Worm (Caenorhabditis elegans) whole organism, L4 larva: ENCODE data around the gene cct-1.

Source experiments
- F37D6.2 ChIP-seq: sonication (generic microtip); optimal IDR thresholded peaks from 2 replicates; lab custom pipeline; 2016; ENCODE audit warnings: mild to moderate bottlenecking, missing genetic modification characterization, missing compliant biosample characterization
- R02D3.7 ChIP-seq: fragments of 150-350 bp; sonication (generic microtip); optimal IDR thresholded peaks from 3 replicates; lab custom pipeline; 2014; ENCODE audit warnings: missing biosample characterization, missing genetic modification characterization
- T26A8.4 ChIP-seq: fragments of 200-800 bp; sonication (Bioruptor generic); IDR thresholded peaks from 2 replicates; pipeline ENCODE4 v1.3.6; 2022; ENCODE audit warnings: missing genetic modification characterization, missing compliant biosample characterization
- ZK337.2 ChIP-seq: fragments of 200-800 bp; sonication (Bioruptor generic); IDR thresholded peaks from 2 replicates; pipeline ENCODE4 v1.3.6; 2022; ENCODE audit warnings: missing genetic modification reagents, missing genetic modification characterization, missing compliant biosample characterization
- ZK546.5 ChIP-seq, 2 experiments: sonication (generic microtip); optimal IDR thresholded peaks; 2 replicates each; lab custom pipeline; 2017; ENCODE audit warnings: missing biosample characterization in 2 of 2, missing genetic modification characterization in 2 of 2
- aha-1 ChIP-seq: fragments of 150-350 bp; peaks from one replicate; lab custom pipeline; 2014; ENCODE audit warnings: missing biosample characterization, missing genetic modification characterization
- attf-4 ChIP-seq: sonication (generic microtip); optimal IDR thresholded peaks from 3 replicates; lab custom pipeline; 2017; ENCODE audit warnings: missing biosample characterization, missing genetic modification characterization
- ceh-32 ChIP-seq: sonication (generic microtip); optimal IDR thresholded peaks from 2 replicates; lab custom pipeline; 2016; ENCODE audit warnings: mild to moderate bottlenecking, missing genetic modification characterization, missing compliant biosample characterization; ENCODE audit not compliant: poor library complexity
- ceh-82 ChIP-seq: sonication (generic microtip); optimal IDR thresholded peaks from 2 replicates; lab custom pipeline; 2017; ENCODE audit warnings: missing biosample characterization, missing genetic modification characterization
- daf-12 ChIP-seq: fragments of 150-350 bp; optimal IDR thresholded peaks from 2 replicates; lab custom pipeline; 2014; ENCODE audit warnings: missing biosample characterization, missing genetic modification reagents, missing genetic modification characterization
- daf-16 ChIP-seq, 3 experiments: sonication (generic microtip); optimal IDR thresholded peaks; 2 replicates each; lab custom pipeline; 2016 to 2017; ENCODE audit warnings: missing genetic modification characterization in 3 of 3, missing genetic modification reagents in 3 of 3, mild to moderate bottlenecking in 2 of 3, missing compliant biosample characterization in 2 of 3, missing biosample characterization in 1 of 3, moderate library complexity in 1 of 3
- daf-19 ChIP-seq: fragments of 200-800 bp; sonication (Bioruptor generic); conservative IDR thresholded peaks from 2 replicates; pipeline ENCODE4 v1.3.6; 2022; ENCODE audit warnings: missing genetic modification characterization, missing compliant biosample characterization
- daf-8 ChIP-seq: fragments of 200-800 bp; sonication (Bioruptor generic); IDR thresholded peaks from 2 replicates; pipeline ENCODE4 v1.3.6; 2022; ENCODE audit warnings: missing genetic modification characterization, missing compliant biosample characterization
- dmd-9 ChIP-seq: fragments of 200-800 bp; sonication (Bioruptor generic); IDR thresholded peaks from 2 replicates; pipeline ENCODE4 v1.3.6; 2022; ENCODE audit warnings: missing genetic modification reagents, missing genetic modification characterization, missing compliant biosample characterization
- duxl-1 ChIP-seq: sonication (generic microtip); optimal IDR thresholded peaks from 2 replicates; lab custom pipeline; 2016; ENCODE audit warnings: mild to moderate bottlenecking, missing genetic modification characterization, moderate library complexity, missing compliant biosample characterization; ENCODE audit not compliant: poor library complexity
- fkh-10 ChIP-seq: fragments of 150-350 bp; optimal IDR thresholded peaks from 2 replicates; lab custom pipeline; 2014; ENCODE audit warnings: missing biosample characterization, missing genetic modification reagents, missing genetic modification characterization
- hlh-11 ChIP-seq: fragments of 200-800 bp; sonication (Bioruptor generic); optimal IDR thresholded peaks from 2 replicates; lab custom pipeline; 2018; ENCODE audit warnings: mild to moderate bottlenecking, missing genetic modification characterization, missing compliant biosample characterization
- hlh-30 ChIP-seq: sonication (generic microtip); optimal IDR thresholded peaks from 2 replicates; lab custom pipeline; 2017; ENCODE audit warnings: antibody characterized with exemption, mild to moderate bottlenecking, missing genetic modification characterization, missing compliant biosample characterization; ENCODE audit not compliant: insufficient read depth
- jun-1 ChIP-seq: fragments of 150-350 bp; optimal IDR thresholded peaks from 2 replicates; lab custom pipeline; 2014; ENCODE audit warnings: missing biosample characterization, missing genetic modification reagents, missing genetic modification characterization
- lim-7 ChIP-seq: fragments of 200-800 bp; sonication (Bioruptor generic); IDR thresholded peaks from 2 replicates; pipeline ENCODE4 v1.3.6; 2022; ENCODE audit warnings: missing genetic modification characterization, missing compliant biosample characterization
- lin-1 ChIP-seq: fragments of 200-800 bp; sonication (Bioruptor generic); IDR thresholded peaks from 2 replicates; pipeline ENCODE4 v1.3.6; 2022; ENCODE audit warnings: missing genetic modification reagents, missing genetic modification characterization, missing compliant biosample characterization
- lin-15B ChIP-seq: fragments of 150-350 bp; sonication (generic microtip); optimal IDR thresholded peaks from 3 replicates; lab custom pipeline; 2014; ENCODE audit warnings: missing biosample characterization, missing genetic modification characterization
- lin-29 ChIP-seq: fragments of 200-800 bp; sonication (Bioruptor generic); IDR thresholded peaks from 2 replicates; pipeline ENCODE4 v1.3.6; 2022; ENCODE audit warnings: missing genetic modification reagents, missing genetic modification characterization, missing compliant biosample characterization
- lir-3 ChIP-seq: sonication (generic microtip); optimal IDR thresholded peaks from 2 replicates; lab custom pipeline; 2016; ENCODE audit warnings: mild to moderate bottlenecking, missing genetic modification characterization, missing compliant biosample characterization
- madf-5 ChIP-seq, 2 experiments: fragments of 200-800 bp; sonication (Bioruptor generic); IDR thresholded peaks; 2 replicates each; pipeline ENCODE4 v1.3.6; 2022; ENCODE audit warnings: missing compliant biosample characterization in 2 of 2, missing genetic modification characterization in 2 of 2
- mdl-1 ChIP-seq, 2 experiments: fragments of 150-350 bp in 1 of 2; sonication (generic microtip) in 1 of 2; optimal IDR thresholded peaks; 2 replicates each; lab custom pipeline; 2014 to 2017; ENCODE audit warnings: missing biosample characterization in 2 of 2, missing genetic modification characterization in 2 of 2
- mdt-29 ChIP-seq: fragments of 200-800 bp; sonication (Bioruptor generic); IDR thresholded peaks from 2 replicates; pipeline ENCODE4 v1.3.6; 2022; ENCODE audit warnings: missing genetic modification reagents, missing genetic modification characterization, missing compliant biosample characterization
- mes-2 ChIP-seq: sonication (generic microtip); optimal IDR thresholded peaks from 2 replicates; lab custom pipeline; 2016; ENCODE audit warnings: missing genotype, mild to moderate bottlenecking, missing genetic modification characterization, missing compliant biosample characterization; ENCODE audit not compliant: poor library complexity, severe bottlenecking
- nhr-10 ChIP-seq: fragments of 150-350 bp; optimal IDR thresholded peaks from 2 replicates; lab custom pipeline; 2014; ENCODE audit warnings: missing biosample characterization, missing genetic modification characterization
- nhr-102 ChIP-seq: sonication (generic microtip); optimal IDR thresholded peaks from 2 replicates; lab custom pipeline; 2016; ENCODE audit warnings: mild to moderate bottlenecking, missing genetic modification characterization, moderate library complexity, missing compliant biosample characterization
- nhr-28 ChIP-seq: fragments of 150-350 bp; optimal IDR thresholded peaks from 2 replicates; lab custom pipeline; 2014; ENCODE audit warnings: missing biosample characterization, missing genetic modification characterization
- nhr-77 ChIP-seq: fragments of 150-350 bp; optimal IDR thresholded peaks from 2 replicates; lab custom pipeline; 2014; ENCODE audit warnings: missing biosample characterization, missing genetic modification characterization
- pqm-1 ChIP-seq: sonication (generic microtip); optimal IDR thresholded peaks from 2 replicates; lab custom pipeline; 2017; ENCODE audit warnings: missing biosample characterization, missing genetic modification characterization
- set-16 ChIP-seq: fragments of 200-800 bp; sonication (Bioruptor generic); IDR thresholded peaks from 2 replicates; pipeline ENCODE4 v1.3.6; 2022; ENCODE audit warnings: missing genetic modification reagents, missing genetic modification characterization, missing compliant biosample characterization
- snpc-1.2 ChIP-seq: fragments of 200-800 bp; sonication (Bioruptor generic); IDR thresholded peaks from 2 replicates; pipeline ENCODE4 v1.3.6; 2022; ENCODE audit warnings: missing genetic modification reagents, missing genetic modification characterization, missing compliant biosample characterization
- unc-130 ChIP-seq: sonication (generic microtip); optimal IDR thresholded peaks from 2 replicates; lab custom pipeline; 2016; ENCODE audit warnings: missing genetic modification reagents, missing genetic modification characterization, missing compliant biosample characterization
- zag-1 ChIP-seq: fragments of 150-350 bp; optimal IDR thresholded peaks from 2 replicates; lab custom pipeline; 2014; ENCODE audit warnings: missing biosample characterization, missing genetic modification characterization
- zip-11 ChIP-seq: fragments of 200-800 bp; sonication (Bioruptor generic); IDR thresholded peaks from 2 replicates; pipeline ENCODE4 v1.3.6; 2022; ENCODE audit warnings: missing genetic modification characterization, missing compliant biosample characterization
- zip-2 ChIP-seq: fragments of 150-350 bp; optimal IDR thresholded peaks from 2 replicates; lab custom pipeline; 2014; ENCODE audit warnings: missing biosample characterization, missing genetic modification characterization

Gene cct-1

ce11 chrII:8198503-8198902 lies 13.3 kb downstream of the cct-1 start, which contains the start of gene qua-1:
qua-1 (plus strand) TSS chrII:8198803.
- TF ChIP-seq lir-3 (tag; lab: Kevin White, UChicago) (no peak), mdt-29 (no peak), ZK337.2 (GFP tag; lab: Robert Waterston, UW) (no peak), zip-11 (GFP tag; lab: Robert Waterston, UW) (no peak), ZK546.5 (tag; optimal IDR thresholded peaks at IDR 0.05; lab: Kevin White, UChicago) (no peak), lin-1 (GFP tag; lab: Robert Waterston, UW) (no peak), dmd-9 (GFP tag; lab: Robert Waterston, UW) (no peak), nhr-102 (tag; lab: Kevin White, UChicago) (no peak), zip-2 (tag; lab: Kevin White, UChicago) (no peak), madf-5 (GFP tag; IDR thresholded peaks at IDR 0.05; lab: Robert Waterston, UW) (no peak)

ce11 chrII:8199803-8200202 lies 14.6 kb downstream of the cct-1 start:
- TF ChIP-seq aha-1 (tag; lab: Kevin White, UChicago) (peak; percentile 78), fkh-10 (no peak)
- TF ChIP-seq, all 104 proteins: peak for 1

- TF ChIP-seq unc-130 (GFP tag; lab: Kevin White, UChicago) (no peak), T26A8.4 (GFP tag; lab: Robert Waterston, UW) (no peak), ceh-82 (tag; lab: Kevin White, UChicago) (no peak), hlh-11 (tag; lab: Kevin White, UChicago) (no peak), zag-1 (tag; lab: Kevin White, UChicago) (no peak), lir-3 (tag; lab: Kevin White, UChicago) (no peak)
These were observed 18.8 kb downstream of the cct-1 start, which contains the start of gene col-76 for ce11 chrII:8204039-8204438. col-76 (plus strand) TSS chrII:8204339.

DNA sequence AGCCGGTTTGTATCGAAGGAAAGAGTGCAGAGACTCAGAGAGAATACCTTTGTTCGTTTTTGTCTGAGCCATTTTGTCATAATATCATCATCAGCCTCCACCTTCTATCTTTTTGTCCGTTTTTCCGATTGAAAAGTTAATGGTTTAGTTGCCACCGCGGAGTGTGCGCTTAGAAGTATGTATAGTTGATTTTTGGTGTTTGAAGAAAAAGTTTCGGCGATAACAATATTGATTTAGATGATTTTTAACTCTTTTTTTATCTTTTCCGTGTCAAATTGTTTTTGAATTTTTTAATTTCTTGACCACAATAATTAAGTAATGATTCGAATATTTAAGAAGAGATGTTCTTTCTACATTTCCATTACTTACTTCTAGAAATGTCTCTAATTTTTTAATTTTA lies 20.4 kb downstream of the cct-1 start:
- no peak for TF ChIP-seq set-16 (GFP tag; lab: Robert Waterston, UW)
- TF ChIP-seq nhr-77 (tag; lab: Kevin White, UChicago), result no peak
- TF ChIP-seq F37D6.2 (tag; lab: Kevin White, UChicago), result no peak
- TF ChIP-seq daf-16 (GFP tag; optimal IDR thresholded peaks at IDR 0.05; lab: Kevin White, UChicago), result no peak
- peak; percentile 2 for TF ChIP-seq daf-16 (tag; optimal IDR thresholded peaks at IDR 0.05; lab: Kevin White, UChicago)
- TF ChIP-seq nhr-10, result no peak
- no peak for TF ChIP-seq duxl-1
- TF ChIP-seq daf-12, result no peak
- TF ChIP-seq mes-2 (tag; lab: Kevin White, UChicago), result no peak
- no peak for TF ChIP-seq hlh-30 (tag; lab: Kevin White, UChicago)
- peak; percentile 59 for TF ChIP-seq nhr-28 (tag; lab: Kevin White, UChicago)
- TF ChIP-seq pqm-1 (tag; lab: Kevin White, UChicago), result peak; percentile 40

DNA sequence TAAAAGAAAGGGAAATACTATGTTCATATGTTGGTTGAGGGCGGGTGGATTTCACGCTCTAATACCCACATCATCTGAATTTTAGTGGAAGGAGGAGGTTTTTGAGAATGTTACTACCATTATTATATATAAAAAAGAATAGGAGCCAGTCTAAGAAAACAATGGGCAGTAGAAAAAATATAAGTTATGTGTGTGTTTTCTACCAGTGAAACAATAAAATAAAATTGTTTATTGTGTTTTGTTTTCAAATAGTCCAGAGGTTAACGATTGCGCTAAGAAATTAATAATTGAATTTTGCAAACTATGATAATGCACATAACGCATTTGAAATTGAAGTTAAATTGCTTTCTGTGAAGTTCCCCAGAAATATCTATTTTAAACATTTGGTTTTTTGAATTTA lies 24.2 kb downstream of the cct-1 start, which contains the start of gene M110.8:
TSS of gene M110.8 (minus strand) at position 101 of the 400 bp plus-strand sequence.
- TF ChIP-seq lin-29, result no peak
- no peak for TF ChIP-seq daf-8 (GFP tag; lab: Robert Waterston, UW)
- no peak for TF ChIP-seq jun-1 (tag; lab: Kevin White, UChicago)
- TF ChIP-seq lim-7 (GFP tag; lab: Robert Waterston, UW), result no peak
- no peak for TF ChIP-seq lir-3 (tag; lab: Kevin White, UChicago)
- TF ChIP-seq mdl-1 (tag; optimal IDR thresholded peaks at IDR 0.05; lab: Kevin White, UChicago), result no peak
- no peak for TF ChIP-seq attf-4 (tag; lab: Kevin White, UChicago)
- no peak for TF ChIP-seq daf-19 (GFP tag; lab: Robert Waterston, UW)
- no peak for TF ChIP-seq pqm-1 (tag; lab: Kevin White, UChicago)
- no peak for TF ChIP-seq R02D3.7 (tag; lab: Kevin White, UChicago)
- TF ChIP-seq set-16 (GFP tag; lab: Robert Waterston, UW), result no peak
- no peak for TF ChIP-seq ceh-32 (tag; lab: Kevin White, UChicago)
- TF ChIP-seq snpc-1.2 (GFP tag; lab: Robert Waterston, UW), result no peak
- TF ChIP-seq lin-15B (tag; lab: Kevin White, UChicago), result no peak
- no peak for TF ChIP-seq nhr-10
